Fruit fly (Drosophila melanogaster) S2 (cell line): ENCODE measurements around the gene CG13074.

Experiments
- CG8478 ChIP-seq: fragments of >200 bp; optimal IDR thresholded peaks from 2 replicates; lab custom pipeline; 2018
- CTCF ChIP-seq, 2 experiments: fragments of >200 bp; optimal IDR thresholded peaks; 2 replicates each; lab custom pipeline; 2018

DNA sequence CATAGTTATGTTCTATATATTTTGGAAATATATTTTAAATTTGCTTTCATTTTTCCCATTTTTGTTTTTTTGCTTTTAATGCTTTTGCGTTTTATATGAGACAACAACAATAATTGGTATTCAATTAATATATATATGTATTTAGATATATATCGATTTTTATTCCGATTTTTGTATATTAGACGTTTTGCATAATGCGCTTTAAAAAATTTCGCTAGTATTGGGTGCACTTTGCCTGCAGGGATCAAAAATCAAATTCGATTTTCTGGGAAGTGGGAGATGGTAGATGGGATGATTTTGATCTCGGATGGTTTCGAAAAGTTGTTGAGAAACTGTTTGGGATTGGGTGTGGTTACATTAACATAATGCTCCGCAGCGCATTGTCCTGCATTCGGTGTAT lies 40.5 kb upstream of the CG13074 start, which contains the start of gene CG5157:
- TF ChIP-seq CTCF (optimal IDR thresholded peaks at IDR 0.05; lab: Kevin White, UChicago) (no peak), CG8478 (lab: Kevin White, UChicago) (no peak)
